Fruit fly (Drosophila melanogaster): ENCODE measurements around the gene CG5515.

dm6 chr3R:24216017-24216416, 27.3 kb upstream of the CG5515 start:
- TF ChIP-seq CG10348 (GFP tag; IDR thresholded peaks at IDR 0.05) (no peak), CG12605 (GFP tag; IDR thresholded peaks at IDR 0.05) (no peak), CG32121 (GFP tag; IDR thresholded peaks at IDR 0.05) (no peak), CG9948 (tag; optimal IDR thresholded peaks at IDR 0.05) (no peak), Pif1A (GFP tag; optimal IDR thresholded peaks at IDR 0.05) (no peak), CG13204 (GFP tag; optimal IDR thresholded peaks at IDR 0.05) (no peak), gl (tag; optimal IDR thresholded peaks at IDR 0.05) (no peak)
